Fruit fly (Drosophila melanogaster) S2 (cell line): ENCODE results near the gene Hsp67Ba.

Experiments used
- CG8478 ChIP-seq: fragments of >200 bp; optimal IDR thresholded peaks from 2 replicates; lab custom pipeline; 2018
- CTCF ChIP-seq, 2 experiments: fragments of >200 bp; optimal IDR thresholded peaks; 2 replicates each; lab custom pipeline; 2018

The Hsp67Ba gene

dm6 chr3L:9364131-9364530 lies 15.2 kb downstream of the Hsp67Ba start, which contains the start of gene mRRF1:
Gene mRRF1 (plus strand): TSS chr3L:9364350.
- TF ChIP-seq CG8478 = no peak
- TF ChIP-seq CTCF (optimal IDR thresholded peaks at IDR 0.05; lab: Kevin White, UChicago) = no peak

DNA sequence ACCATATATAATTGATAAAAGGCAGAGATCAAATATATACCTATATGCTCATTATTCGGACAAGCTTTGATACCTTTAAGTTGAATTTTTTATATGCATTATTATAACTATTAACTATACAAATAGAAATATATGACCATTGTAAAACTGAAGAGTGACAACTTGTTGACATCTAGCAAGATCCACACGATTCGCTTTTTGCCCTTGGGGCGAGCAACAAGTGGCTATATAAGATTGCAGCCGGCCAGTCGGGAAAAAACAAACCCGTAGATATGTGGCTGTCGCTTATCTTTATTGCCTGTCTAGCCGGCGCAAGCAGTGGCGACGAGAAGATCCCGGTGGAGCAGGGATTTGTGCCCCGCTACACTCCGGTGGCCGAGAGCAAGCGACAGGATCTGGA lies 17.4 kb downstream of the Hsp67Ba start, which contains the start of gene CG34456:
Gene CG34456, plus strand, starts transcription at position 215 of the 400 bp plus-strand sequence.
- TF ChIP-seq CTCF (optimal IDR thresholded peaks at IDR 0.05; lab: Kevin White, UChicago) (no peak), CG8478 (no peak)

DNA sequence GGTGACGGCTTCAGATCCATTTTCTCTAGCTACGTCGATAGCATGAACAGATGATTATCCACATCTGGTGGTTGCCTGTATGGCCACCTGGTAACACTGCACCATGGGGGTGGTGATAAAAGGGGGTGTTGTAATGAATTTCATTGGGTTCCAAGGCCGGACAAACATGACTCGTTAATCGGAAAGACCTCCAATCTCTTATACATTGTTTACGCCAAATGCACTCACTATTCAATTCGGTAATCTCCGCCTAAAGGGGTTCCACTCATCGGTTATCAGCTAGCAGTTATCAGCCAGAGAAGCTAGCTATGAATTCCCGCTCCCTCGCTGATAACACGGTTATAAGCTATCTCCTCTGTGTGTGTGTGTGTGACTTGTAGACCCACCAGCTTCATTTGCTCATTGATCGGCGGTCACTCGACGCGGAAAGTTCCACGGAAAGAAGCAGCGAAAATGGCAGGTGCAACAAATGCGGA lies 19.1 kb downstream of the Hsp67Ba start, which contains the start of gene Pdxk:
Gene Pdxk, plus strand, starts transcription at position 100 of the 476 bp plus-strand sequence.
- TF ChIP-seq CTCF (optimal IDR thresholded peaks at IDR 0.05; lab: Kevin White, UChicago) (no peak), CG8478 (no peak)

DNA sequence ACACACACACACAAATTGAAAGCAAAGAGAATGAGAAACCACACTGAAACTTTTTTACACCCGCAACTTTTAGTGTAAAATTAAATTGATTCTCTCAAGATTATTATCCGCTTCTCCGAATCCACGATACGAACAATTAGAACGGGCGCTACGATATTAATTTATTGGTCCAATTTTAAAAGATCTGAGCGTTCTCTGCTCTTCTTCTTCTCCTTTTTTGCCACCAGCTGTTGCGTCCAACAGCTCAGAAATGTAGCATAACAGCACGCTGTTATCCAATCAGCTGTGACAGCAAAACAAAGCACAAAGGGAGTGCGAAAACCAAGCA lies 20.7 kb downstream of the Hsp67Ba start, which contains the start of the genes UGP and Svip:
Gene UGP, minus strand, starts transcription at position 223 of the 328 bp plus-strand sequence.
Gene Svip, plus strand, starts transcription at position 287 of the 328 bp plus-strand sequence.
- no peak for TF ChIP-seq CTCF (optimal IDR thresholded peaks at IDR 0.05; lab: Kevin White, UChicago)
- no peak for TF ChIP-seq CG8478

- TF ChIP-seq CG8478 (no peak), CTCF (optimal IDR thresholded peaks at IDR 0.05; lab: Kevin White, UChicago) (no peak)
Measured at dm6 chr3L:9357830-9358712, 21.3 kb downstream of the Hsp67Ba start.

DNA sequence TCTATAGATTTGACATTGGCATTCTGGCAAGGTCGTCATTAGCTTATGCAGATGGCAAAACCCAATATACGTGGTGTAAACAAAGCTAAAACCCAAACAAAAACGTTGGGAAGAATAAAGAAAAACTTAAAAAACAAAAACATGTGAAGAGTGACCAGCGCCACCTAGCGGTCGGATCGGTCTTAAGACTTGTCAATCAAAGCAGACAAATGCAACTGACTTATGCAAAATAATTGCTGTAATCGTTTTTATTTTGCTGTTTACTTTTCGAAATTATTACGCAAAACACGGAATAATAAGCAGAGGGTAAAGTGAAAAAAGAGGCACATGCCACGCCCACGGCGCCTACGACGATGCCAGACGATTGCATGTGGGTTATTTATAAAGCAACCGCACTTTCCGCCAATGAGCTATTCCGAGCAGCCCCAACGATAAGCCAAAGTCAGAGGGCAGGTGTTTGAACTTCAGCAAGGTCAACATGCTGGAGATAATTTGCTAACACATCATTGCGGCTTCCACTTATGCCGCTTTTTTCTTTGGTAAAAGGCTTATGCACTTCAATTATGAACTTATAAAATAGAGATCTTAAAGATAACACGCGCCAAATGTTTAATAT lies 23.1 kb downstream of the Hsp67Ba start:
- TF ChIP-seq CG8478 (no peak), CTCF (optimal IDR thresholded peaks at IDR 0.05; lab: Kevin White, UChicago) (peak; percentile 83 to 84)

DNA sequence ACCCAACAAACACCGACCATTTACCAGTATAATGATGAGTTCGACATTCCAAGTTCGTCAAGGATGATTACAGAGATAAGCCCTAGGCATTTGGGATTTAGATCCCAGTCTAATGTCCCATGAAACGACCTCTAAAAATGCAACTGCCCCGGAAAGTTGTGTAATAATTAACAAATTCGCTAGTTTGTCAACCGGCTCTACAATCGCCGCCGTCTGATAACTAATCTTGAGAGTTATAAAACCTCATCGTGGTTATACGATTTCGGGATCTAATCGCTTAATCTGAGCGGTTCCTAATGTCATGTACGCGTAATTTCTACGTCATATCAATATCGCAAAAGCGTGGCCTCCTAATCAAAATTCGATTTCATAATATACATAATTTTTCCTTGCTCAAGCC lies 23.8 kb downstream of the Hsp67Ba start:
- TF ChIP-seq CG8478 = no peak

DNA sequence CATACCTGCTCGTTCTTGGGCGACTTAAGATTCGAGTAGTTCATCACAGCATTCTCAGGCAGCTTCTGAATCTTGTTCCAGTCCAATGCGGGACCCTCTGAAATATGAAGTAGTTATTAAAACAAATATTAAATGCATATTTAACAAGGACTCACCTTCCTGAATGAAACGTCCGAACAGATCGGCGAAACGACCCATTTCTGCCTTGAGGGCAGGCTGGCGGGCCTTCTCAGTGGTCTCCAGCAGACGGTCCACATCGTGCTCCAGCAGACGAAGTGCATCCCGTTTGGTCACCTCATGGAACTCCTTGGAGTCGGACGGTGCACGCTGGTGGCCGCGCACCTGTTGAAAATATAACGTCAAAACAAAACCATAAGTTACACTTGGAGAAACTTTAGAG lies 25.6 kb downstream of the Hsp67Ba start, which contains the start of gene CG32040:
Gene CG32040, plus strand, starts transcription at position 301 of the 400 bp plus-strand sequence.
- no peak for TF ChIP-seq CG8478
- no peak for TF ChIP-seq CTCF (optimal IDR thresholded peaks at IDR 0.05; lab: Kevin White, UChicago)

DNA sequence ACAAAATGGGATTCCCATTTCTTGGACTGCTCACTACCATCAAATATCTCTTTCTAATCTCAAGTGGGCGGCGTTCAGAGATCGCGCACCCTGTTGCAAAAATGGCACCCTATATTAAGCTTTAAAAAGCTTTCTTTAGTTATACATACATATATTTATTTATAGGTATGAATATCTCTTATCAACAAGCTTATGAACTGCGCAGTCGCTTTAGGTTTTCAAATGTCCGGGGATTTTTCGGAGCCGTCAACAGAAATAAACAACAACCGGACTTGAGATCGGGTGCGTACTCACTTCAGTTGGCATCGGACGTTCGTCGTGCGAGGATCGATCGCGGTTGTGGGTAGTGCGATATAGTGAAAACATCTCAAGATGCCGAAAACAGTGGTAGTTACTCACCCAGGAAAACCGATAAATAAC lies 30.0 kb downstream of the Hsp67Ba start, which contains the start of gene PGRP-LF:
Gene PGRP-LF, plus strand, starts transcription at position 296 of the 420 bp plus-strand sequence.
- TF ChIP-seq CTCF (optimal IDR thresholded peaks at IDR 0.05; lab: Kevin White, UChicago) (no peak), CG8478 (no peak)

DNA sequence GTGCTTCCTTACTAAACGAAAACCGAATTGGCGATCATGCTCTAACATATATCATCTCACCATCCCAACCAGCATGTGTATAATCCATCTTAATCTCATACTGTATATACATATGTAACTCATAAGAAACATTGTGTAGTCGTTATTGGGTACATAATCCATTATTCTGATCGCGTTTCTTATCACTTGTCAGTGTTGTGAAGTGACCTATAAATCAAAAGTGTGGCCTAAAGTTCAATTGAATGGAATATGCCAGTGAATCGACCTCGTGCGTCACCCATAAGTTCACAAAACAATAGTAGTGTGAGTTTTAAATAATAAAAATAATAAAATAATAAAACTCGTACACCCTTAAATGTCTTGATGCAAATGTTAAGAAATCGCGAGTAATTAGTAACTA lies 34.2 kb downstream of the Hsp67Ba start:
- TF ChIP-seq CTCF (optimal IDR thresholded peaks at IDR 0.05; lab: Kevin White, UChicago) (no peak), CG8478 (no peak)

DNA sequence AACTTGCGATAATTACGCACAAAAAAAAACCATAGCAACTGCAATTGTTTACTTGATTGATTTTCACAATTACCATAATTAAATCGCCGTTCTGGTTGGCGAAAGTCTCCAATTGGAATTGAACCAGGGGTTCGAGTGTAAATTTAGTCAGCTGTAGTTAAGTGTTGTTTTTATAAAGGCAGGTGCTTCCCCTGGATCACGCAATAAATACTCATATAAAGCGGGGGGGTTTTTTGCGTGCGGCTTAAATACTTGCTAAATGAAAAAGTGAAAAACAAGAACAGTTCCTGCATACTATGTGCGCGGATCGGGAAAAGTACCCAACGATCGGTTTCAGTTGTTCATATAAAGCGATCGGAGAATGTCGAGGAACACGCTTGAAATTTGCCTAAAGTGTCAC lies 35.4 kb downstream of the Hsp67Ba start:
- TF ChIP-seq CG8478 = no peak
- no peak for TF ChIP-seq CTCF (optimal IDR thresholded peaks at IDR 0.05; lab: Kevin White, UChicago)

DNA sequence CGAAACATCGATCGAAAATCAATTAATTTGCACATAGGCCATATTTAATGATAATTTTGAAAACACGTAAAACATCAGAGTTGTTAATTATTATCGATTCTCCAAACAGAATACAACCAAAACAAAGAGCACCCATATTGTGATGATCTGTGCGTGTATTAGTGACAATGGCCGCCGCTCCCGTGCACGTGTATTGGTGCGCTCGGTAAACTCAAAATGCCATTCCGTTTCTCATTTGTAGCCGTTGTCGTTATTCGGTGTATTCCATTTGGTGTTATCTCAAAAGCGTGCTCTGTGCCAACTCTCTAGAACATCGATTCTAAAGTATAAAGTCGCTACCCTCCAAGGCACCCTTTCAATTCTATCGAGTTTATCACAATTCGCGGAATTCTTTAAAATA lies 38.5 kb downstream of the Hsp67Ba start:
- TF ChIP-seq CTCF (optimal IDR thresholded peaks at IDR 0.05; lab: Kevin White, UChicago) (no peak), CG8478 (no peak)

- TF ChIP-seq CG8478 = no peak
- no peak for TF ChIP-seq CTCF (optimal IDR thresholded peaks at IDR 0.05; lab: Kevin White, UChicago)
Measured at dm6 chr3L:9340232-9340631, 39.1 kb downstream of the Hsp67Ba start.

dm6 chr3L:9339021-9339420 lies 40.3 kb downstream of the Hsp67Ba start:
- TF ChIP-seq CTCF (optimal IDR thresholded peaks at IDR 0.05; lab: Kevin White, UChicago) (no peak), CG8478 (no peak)

DNA sequence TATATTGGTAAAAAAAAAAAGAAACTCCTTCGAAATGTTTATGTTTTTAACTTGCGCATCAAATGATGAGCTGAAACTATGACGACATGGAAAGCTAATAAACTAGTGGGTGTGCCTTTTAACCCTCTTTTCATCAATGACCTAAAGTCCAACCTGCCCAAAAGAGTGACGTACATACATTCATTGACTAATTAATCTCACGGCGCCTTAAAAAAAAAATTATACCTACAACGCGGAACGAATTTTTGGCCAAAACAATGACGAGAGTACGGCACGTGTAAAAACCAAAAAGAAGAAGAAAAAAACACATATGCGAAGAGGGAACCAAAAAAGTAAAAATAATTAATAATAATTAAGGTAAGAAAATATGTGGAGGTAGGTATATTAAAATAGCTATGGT lies 40.8 kb downstream of the Hsp67Ba start, which contains the start of gene PGRP-LC:
Gene PGRP-LC, plus strand, starts transcription at position 301 of the 400 bp plus-strand sequence.
- TF ChIP-seq CTCF (optimal IDR thresholded peaks at IDR 0.05; lab: Kevin White, UChicago) (no peak), CG8478 (no peak)
